Worm (Caenorhabditis elegans): ENCODE results near the gene Y75B8A.37.

DNA sequence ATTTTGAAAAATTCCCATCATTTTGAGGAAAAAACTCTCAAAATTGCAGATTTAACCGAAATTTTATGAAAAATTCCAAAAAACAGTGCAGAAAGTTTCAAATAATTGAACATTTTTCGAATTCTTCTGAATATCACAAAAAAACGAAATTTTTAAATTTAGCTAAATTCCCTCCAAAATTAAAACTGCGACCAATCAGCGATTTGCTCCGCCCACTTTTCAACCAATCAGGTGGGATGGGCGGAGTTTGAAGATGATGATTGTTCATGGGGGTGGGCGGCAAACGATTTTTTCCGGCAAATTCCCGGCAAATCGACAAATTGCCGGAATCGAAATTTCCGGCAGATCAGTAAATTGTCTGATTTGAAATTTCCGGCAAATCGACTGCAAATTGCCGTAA, 19.0 kb downstream of the Y75B8A.37 start:
- no peak for TF ChIP-seq dao-5 (tag; optimal IDR thresholded peaks at IDR 0.05)
- no peak for TF ChIP-seq W03F9.2 (tag; optimal IDR thresholded peaks at IDR 0.05)

Measured in whole organism, L4/young adult.